Fruit fly (Drosophila melanogaster) whole organism, embryonic: ENCODE measurements around the gene mthl12.

Source experiments
- Atf3 ChIP-seq: fragments of 200-800 bp; sonication (Bioruptor generic); optimal IDR thresholded peaks from 3 replicates; lab custom pipeline; 2016; ENCODE audit warnings: missing biosample characterization, missing genetic modification characterization
- Bgb ChIP-seq: fragments of 200-800 bp; sonication (Bioruptor generic); IDR thresholded peaks from 2 replicates; pipeline ENCODE4 v1.3.6; 2022; ENCODE audit warnings: missing biosample characterization, missing genetic modification characterization; ENCODE audit not compliant: partially characterized antibody
- CG10654 ChIP-seq: fragments of 200-800 bp; sonication (Bioruptor generic); optimal IDR thresholded peaks from 2 replicates; lab custom pipeline; 2016; ENCODE audit warnings: missing biosample characterization, missing genetic modification characterization
- CG12155 ChIP-seq: fragments of 200-800 bp; sonication (Bioruptor generic); optimal IDR thresholded peaks from 3 replicates; lab custom pipeline; 2016; ENCODE audit warnings: missing biosample characterization, missing genetic modification characterization
- CG12391 ChIP-seq: fragments of 200-800 bp; sonication (Bioruptor generic); optimal IDR thresholded peaks from 3 replicates; lab custom pipeline; 2018; ENCODE audit warnings: missing biosample characterization, mild to moderate bottlenecking, missing genetic modification characterization, moderate library complexity
- CG13287 ChIP-seq: fragments of 200-800 bp; sonication (Bioruptor generic); IDR thresholded peaks from 2 replicates; pipeline ENCODE4 v1.3.6; 2022; ENCODE audit warnings: missing biosample characterization, missing genetic modification characterization; ENCODE audit not compliant: partially characterized antibody
- CG15479 ChIP-seq: fragments of 200-800 bp; sonication (Bioruptor generic); optimal IDR thresholded peaks from 3 replicates; lab custom pipeline; 2019; ENCODE audit warnings: missing biosample characterization, mild to moderate bottlenecking, missing genetic modification characterization, moderate library complexity
- CG1603 ChIP-seq: fragments of 200-800 bp; sonication (Bioruptor generic); optimal IDR thresholded peaks from 2 replicates; lab custom pipeline; 2019; ENCODE audit warnings: missing biosample characterization, mild to moderate bottlenecking, missing genetic modification characterization, moderate library complexity
- CG17186 ChIP-seq: fragments of 200-800 bp; sonication (Bioruptor generic); optimal IDR thresholded peaks from 3 replicates; lab custom pipeline; 2017; ENCODE audit warnings: missing biosample characterization, missing genetic modification reagents, missing genetic modification characterization
- CG17328 ChIP-seq: fragments of 200-800 bp; sonication (Bioruptor generic); IDR thresholded peaks from 2 replicates; pipeline ENCODE4 v1.3.6; 2022; ENCODE audit warnings: missing biosample characterization, missing genetic modification characterization
- CG2120 ChIP-seq: fragments of 200-800 bp; sonication (Bioruptor generic); optimal IDR thresholded peaks from 3 replicates; lab custom pipeline; 2016; ENCODE audit warnings: missing biosample characterization, missing genetic modification characterization
- CG2199 ChIP-seq: fragments of 200-800 bp; sonication (Bioruptor generic); IDR thresholded peaks from 3 replicates; pipeline ENCODE4 v1.3.6; 2022; ENCODE audit warnings: missing biosample characterization, missing genetic modification characterization
- CG2712 ChIP-seq: fragments of 200-800 bp; optimal IDR thresholded peaks from 3 replicates; lab custom pipeline; 2019; ENCODE audit warnings: missing biosample characterization, mild to moderate bottlenecking, missing genetic modification characterization, moderate library complexity
- CG2875 ChIP-seq: fragments of 200-800 bp; sonication (Bioruptor generic); optimal IDR thresholded peaks from 2 replicates; lab custom pipeline; 2017; ENCODE audit warnings: missing biosample characterization, mild to moderate bottlenecking, missing genetic modification characterization, missing genetic modification reagents
- CG2889 ChIP-seq: fragments of 200-800 bp; sonication (Bioruptor generic); IDR thresholded peaks from 3 replicates; pipeline ENCODE4 v1.3.6; 2022; ENCODE audit warnings: missing biosample characterization, missing genetic modification characterization
- CG32532 ChIP-seq: fragments of 200-800 bp; sonication (Bioruptor generic); IDR thresholded peaks from 2 replicates; pipeline ENCODE4 v1.3.6; 2022; ENCODE audit warnings: missing biosample characterization, missing genetic modification characterization
- CG33213 ChIP-seq: fragments of 200-800 bp; sonication (Bioruptor generic); optimal IDR thresholded peaks from 3 replicates; lab custom pipeline; 2016; ENCODE audit warnings: missing biosample characterization, missing genetic modification characterization
- CG3407 ChIP-seq: fragments of 200-800 bp; sonication (Bioruptor generic); optimal IDR thresholded peaks from 2 replicates; lab custom pipeline; 2018; ENCODE audit warnings: missing biosample characterization, mild to moderate bottlenecking, missing genetic modification characterization
- CG42726 ChIP-seq: fragments of 200-800 bp; sonication (Bioruptor generic); IDR thresholded peaks from 2 replicates; pipeline ENCODE4 v1.3.6; 2022; ENCODE audit warnings: missing biosample characterization, missing genetic modification characterization; ENCODE audit not compliant: partially characterized antibody
- CG4282 ChIP-seq: fragments of 200-800 bp; sonication (Bioruptor generic); optimal IDR thresholded peaks from 2 replicates; lab custom pipeline; 2016; ENCODE audit warnings: missing biosample characterization, missing genetic modification characterization
- CG7786 ChIP-seq: fragments of 200-800 bp; sonication (Bioruptor generic); optimal IDR thresholded peaks from 2 replicates; lab custom pipeline; 2016; ENCODE audit warnings: missing biosample characterization, missing genetic modification characterization
- D ChIP-seq, 2 experiments: fragments of 200-800 bp in 1 of 2; fragments of >200 bp in 1 of 2; sonication (Bioruptor generic) in 1 of 2; optimal IDR thresholded peaks; 2 replicates in 1 of 2; 3 replicates in 1 of 2; lab custom pipeline; 2017; ENCODE audit warnings: mild to moderate bottlenecking in 1 of 2, missing biosample characterization in 1 of 2, missing genetic modification characterization in 1 of 2, missing genetic modification reagents in 1 of 2
- Dek ChIP-seq: fragments of 200-800 bp; sonication (Bioruptor generic); optimal IDR thresholded peaks from 3 replicates; lab custom pipeline; 2019; ENCODE audit warnings: missing biosample characterization, mild to moderate bottlenecking, missing genetic modification characterization, moderate library complexity
- ERR ChIP-seq: fragments of 200-800 bp; sonication (Bioruptor generic); optimal IDR thresholded peaks from 2 replicates; lab custom pipeline; 2016; ENCODE audit warnings: missing biosample characterization, missing genetic modification characterization
- Ets97D ChIP-seq: fragments of 200-800 bp; sonication (Bioruptor generic); optimal IDR thresholded peaks from 3 replicates; lab custom pipeline; 2016; ENCODE audit warnings: missing biosample characterization, missing genetic modification characterization
- Fer1 ChIP-seq: fragments of 200-800 bp; sonication (Bioruptor generic); optimal IDR thresholded peaks from 2 replicates; lab custom pipeline; 2017; ENCODE audit warnings: missing biosample characterization, mild to moderate bottlenecking, missing genetic modification characterization
- Hsf ChIP-seq: fragments of 200-800 bp; sonication (Bioruptor generic); optimal IDR thresholded peaks from 3 replicates; lab custom pipeline; 2016; ENCODE audit warnings: missing biosample characterization, missing genetic modification characterization
- Mes4 ChIP-seq: fragments of 200-800 bp; sonication (Bioruptor generic); optimal IDR thresholded peaks from 2 replicates; lab custom pipeline; 2016; ENCODE audit warnings: missing biosample characterization, missing genetic modification characterization
- Ravus ChIP-seq: fragments of 200-800 bp; sonication (Bioruptor generic); IDR thresholded peaks from 2 replicates; pipeline ENCODE4 v1.3.6; 2022; ENCODE audit warnings: missing biosample characterization, missing genetic modification characterization
- Sry-β ChIP-seq: fragments of 200-800 bp; sonication (Bioruptor generic); optimal IDR thresholded peaks from 2 replicates; lab custom pipeline; 2018; ENCODE audit warnings: missing biosample characterization, mild to moderate bottlenecking, missing genetic modification characterization, moderate library complexity
- Tbp ChIP-seq: fragments of >200 bp; optimal IDR thresholded peaks from 2 replicates; lab custom pipeline; 2018; ENCODE audit warnings: missing biosample characterization, missing genetic modification characterization
- az2 ChIP-seq: fragments of 200-800 bp; sonication (Bioruptor generic); optimal IDR thresholded peaks from 3 replicates; lab custom pipeline; 2016; ENCODE audit warnings: missing biosample characterization, missing genetic modification characterization
- br ChIP-seq: fragments of >200 bp; optimal IDR thresholded peaks from 2 replicates; lab custom pipeline; 2017
- dpn ChIP-seq, 2 experiments: fragments of 200-800 bp; sonication (Bioruptor generic); optimal IDR thresholded peaks; 3 replicates each; lab custom pipeline; 2016; ENCODE audit warnings: missing biosample characterization in 2 of 2, missing genetic modification characterization in 2 of 2
- ems ChIP-seq: fragments of 200-800 bp; sonication (Bioruptor generic); optimal IDR thresholded peaks from 3 replicates; lab custom pipeline; 2016; ENCODE audit warnings: missing biosample characterization, missing genetic modification characterization
- en ChIP-seq: fragments of 200-800 bp; sonication (Bioruptor generic); optimal IDR thresholded peaks from 2 replicates; lab custom pipeline; 2016; ENCODE audit warnings: missing biosample characterization, missing genetic modification characterization
- gt ChIP-seq: fragments of 200-800 bp; sonication (Bioruptor generic); IDR thresholded peaks from 2 replicates; pipeline ENCODE4 v1.3.6; 2022; ENCODE audit warnings: missing biosample characterization, missing genetic modification characterization
- phol ChIP-seq: fragments of 200-800 bp; sonication (Bioruptor generic); optimal IDR thresholded peaks from 3 replicates; lab custom pipeline; 2018; ENCODE audit warnings: missing biosample characterization, mild to moderate bottlenecking, missing genetic modification characterization, moderate library complexity
- prd ChIP-seq, 3 experiments: fragments of >200 bp in 2 of 3; fragments of 200-800 bp in 1 of 3; sonication (Bioruptor generic) in 1 of 3; optimal IDR thresholded peaks in 2 of 3; IDR thresholded peaks in 1 of 3; 2 replicates in 2 of 3; 3 replicates in 1 of 3; pipeline versions ENCODE4 v1.3.6 to Lab custom; 2017 to 2022; ENCODE audit warnings: missing biosample characterization in 1 of 3, missing genetic modification characterization in 1 of 3
- pros ChIP-seq: fragments of 200-800 bp; sonication (Bioruptor generic); optimal IDR thresholded peaks from 3 replicates; lab custom pipeline; 2019; ENCODE audit warnings: missing biosample characterization, mild to moderate bottlenecking, missing genetic modification characterization, moderate library complexity
- pum ChIP-seq: fragments of 200-800 bp; sonication (Bioruptor generic); optimal IDR thresholded peaks from 2 replicates; lab custom pipeline; 2016; ENCODE audit warnings: missing biosample characterization, missing genetic modification characterization
- pzg ChIP-seq: fragments of 200-800 bp; sonication (Bioruptor generic); optimal IDR thresholded peaks from 3 replicates; lab custom pipeline; 2018; ENCODE audit warnings: missing biosample characterization, mild to moderate bottlenecking, missing genetic modification characterization, moderate library complexity
- ro ChIP-seq: fragments of 200-800 bp; sonication (Bioruptor generic); IDR thresholded peaks from 2 replicates; pipeline ENCODE4 v1.3.6; 2022; ENCODE audit warnings: missing biosample characterization, missing genetic modification characterization
- scrt ChIP-seq: fragments of 200-800 bp; sonication (Bioruptor generic); optimal IDR thresholded peaks from 2 replicates; lab custom pipeline; 2018; ENCODE audit warnings: missing biosample characterization, mild to moderate bottlenecking, missing genetic modification characterization, moderate library complexity
- sd ChIP-seq: fragments of 200-800 bp; sonication (Bioruptor generic); optimal IDR thresholded peaks from 3 replicates; lab custom pipeline; 2018; ENCODE audit warnings: missing biosample characterization, mild to moderate bottlenecking, missing genetic modification characterization, moderate library complexity
- sens ChIP-seq: fragments of 200-800 bp; sonication (Bioruptor generic); peaks from one replicate; lab custom pipeline; 2016; ENCODE audit warnings: missing biosample characterization, missing genetic modification characterization
- sens-2 ChIP-seq: fragments of 200-800 bp; sonication (Bioruptor generic); IDR thresholded peaks from 2 replicates; pipeline ENCODE4 v1.3.6; 2022; ENCODE audit warnings: missing biosample characterization, missing genetic modification characterization
- sug ChIP-seq: fragments of 200-800 bp; optimal IDR thresholded peaks from 2 replicates; lab custom pipeline; 2019; ENCODE audit warnings: missing biosample characterization, mild to moderate bottlenecking, missing genetic modification characterization, moderate library complexity

mthl12 gene

DNA sequence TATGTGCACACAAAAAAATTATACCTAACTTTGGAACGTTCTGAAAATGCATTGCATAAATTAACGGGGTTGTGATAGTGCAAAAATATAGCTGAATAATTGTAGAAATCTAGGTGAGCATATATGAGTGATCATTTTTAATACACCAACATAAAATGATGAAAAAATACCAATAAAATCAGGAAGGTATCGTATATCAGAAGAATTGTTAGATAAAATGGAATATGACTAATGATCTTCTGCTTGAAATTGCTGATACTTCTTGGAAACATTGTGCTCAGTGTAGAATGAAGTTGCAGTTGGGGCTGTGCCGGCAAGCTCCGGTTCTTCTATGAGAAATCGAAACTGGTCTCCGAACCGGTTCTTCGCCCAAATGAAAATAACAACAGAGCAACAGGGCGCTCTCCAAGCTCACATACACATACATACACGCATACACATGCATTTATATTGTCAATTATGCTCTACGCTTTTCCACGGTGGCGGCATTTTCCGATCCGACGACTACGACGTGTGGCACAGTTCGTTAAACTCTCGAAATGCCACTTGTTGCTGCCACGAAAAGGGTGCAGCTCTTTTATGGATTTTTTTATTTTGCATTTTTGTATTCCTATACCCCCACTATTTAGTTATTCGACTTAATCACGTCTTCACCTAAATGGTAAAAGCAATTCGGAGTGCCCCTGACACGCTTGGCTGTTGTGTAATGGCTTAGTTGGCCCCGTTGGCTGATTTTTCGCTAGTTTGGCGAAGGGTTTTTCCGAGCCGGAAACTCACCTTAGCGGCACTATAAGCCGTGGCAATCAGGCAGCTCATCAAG lies 47.6 kb downstream of the mthl12 start (continued):
- TF ChIP-seq Hsf (GFP tag; lab: Kevin White, UChicago) (peak; percentile 93), CG15479 (GFP tag; lab: Kevin White, UChicago) (no peak), Dek (peak; percentile 88), CG10654 (GFP tag; lab: Kevin White, UChicago) (peak; percentile 85), pzg (GFP tag; lab: Kevin White, UChicago) (no peak), gt (0 out of 2 replicates have a peak, but pooled peaks have one; percentile 31), CG2120 (GFP tag; lab: Kevin White, UChicago) (peak; percentile 92), dpn (GFP tag; optimal IDR thresholded peaks at IDR 0.05; lab: Kevin White, UChicago) (peak; percentile 90 to 92), CG13287 (no peak), Fer1 (GFP tag; lab: Kevin White, UChicago) (peak; percentile 82), pros (GFP tag; lab: Kevin White, UChicago) (peak; percentile 33), Mes4 (GFP tag; lab: Kevin White, UChicago) (peak; percentile 83), sens-2 (peak; percentile 75; the same call in 1 of the 2 replicates), CG2199 (GFP tag; lab: Robert Waterston, UW) (peak; percentile 85), sug (tag; lab: Kevin White, UChicago) (peak; percentile 76), Atf3 (GFP tag; lab: Kevin White, UChicago) (peak; percentile 87), CG7786 (GFP tag; lab: Kevin White, UChicago) (peak; percentile 91), ro (GFP tag; lab: Robert Waterston, UW) (peak; percentile 71; the same call in 1 of the 2 replicates), CG17328 (GFP tag; lab: Robert Waterston, UW) (peak; percentile 71), scrt (GFP tag; lab: Kevin White, UChicago) (peak; percentile 42), Sry-β (peak; percentile 49), CG3407 (GFP tag; lab: Kevin White, UChicago) (peak; percentile 75), Ets97D (GFP tag; lab: Kevin White, UChicago) (peak; percentile 50), sens (peak; percentile 99), CG4282 (peak; percentile 66), CG2875 (GFP tag; lab: Kevin White, UChicago) (peak; percentile 86), CG2889 (GFP tag; lab: Robert Waterston, UW) (peak; percentile 40; the same call in 1 of the 3 replicates), prd (optimal IDR thresholded peaks at IDR 0.05; lab: Kevin White, UChicago) (no peak), prd (GFP tag; IDR thresholded peaks at IDR 0.05; lab: Robert Waterston, UW) (peak; percentile 89), CG2712 (peak; percentile 95), Bgb (no peak; the same call in 1 of the 2 replicates), phol (peak; percentile 92), CG32532 (peak; percentile 89), sd (tag; lab: Kevin White, UChicago) (peak; percentile 73), ERR (GFP tag; lab: Kevin White, UChicago) (peak; percentile 52), en (GFP tag; lab: Kevin White, UChicago) (peak; percentile 86), CG17186 (GFP tag; lab: Kevin White, UChicago) (peak; percentile 55), Ravus (GFP tag; lab: Robert Waterston, UW) (peak; percentile 66), CG12155 (GFP tag; lab: Kevin White, UChicago) (peak; percentile 85), CG42726 (GFP tag; lab: Robert Waterston, UW) (no peak), Tbp (GFP tag; lab: Kevin White, UChicago) (no peak), ems (GFP tag; lab: Kevin White, UChicago) (peak; percentile 73), pum (GFP tag; lab: Kevin White, UChicago) (peak; percentile 89), D (optimal IDR thresholded peaks at IDR 0.05; lab: Kevin White, UChicago) (no peak), D (GFP tag; optimal IDR thresholded peaks at IDR 0.05; lab: Kevin White, UChicago) (peak; percentile 80), az2 (peak; percentile 90), CG12391 (tag; lab: Kevin White, UChicago) (peak; percentile 95), CG33213 (GFP tag; lab: Kevin White, UChicago) (peak; percentile 65), br (lab: Kevin White, UChicago) (no peak), CG1603 (tag; lab: Kevin White, UChicago) (peak; percentile 80)
